Fruit fly (Drosophila melanogaster): ENCODE results near the gene Sry-beta.

The Sry-beta gene

DNA sequence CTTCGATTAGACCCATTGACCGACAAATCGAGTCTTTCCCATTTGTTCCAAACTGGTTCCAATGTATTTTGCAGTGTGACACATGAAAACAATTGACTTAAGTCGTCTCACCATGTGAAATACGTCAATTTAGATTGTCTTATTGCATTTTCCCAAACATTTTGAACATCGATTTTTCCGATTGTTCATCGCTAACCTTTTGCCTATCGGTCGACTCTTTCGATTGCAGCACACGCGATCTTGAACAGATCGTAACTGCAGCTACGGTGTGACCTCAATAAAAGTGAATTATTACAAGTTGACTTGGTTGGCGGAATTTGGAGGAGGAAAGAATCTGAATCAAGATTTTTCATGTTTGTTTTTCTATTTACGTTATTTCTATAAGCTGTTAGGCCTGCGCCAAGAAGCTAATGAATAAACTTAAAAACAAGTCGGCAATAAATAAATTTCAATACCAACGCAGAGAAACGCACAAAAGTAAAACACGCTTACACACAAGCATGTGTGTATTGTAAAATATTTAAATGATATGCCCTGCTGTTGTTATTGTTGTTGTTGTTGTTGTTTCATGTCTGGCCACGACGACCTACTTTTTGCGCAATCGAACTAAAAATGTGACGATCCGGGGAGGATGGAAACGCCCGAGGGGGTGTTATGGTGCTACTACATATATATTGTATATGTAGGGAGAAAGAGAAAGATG, 21.1 kb downstream of the Sry-beta start:
- TF ChIP-seq crol (GFP tag; IDR thresholded peaks at IDR 0.05) (peak; percentile 94), grau (tag; optimal IDR thresholded peaks at IDR 0.05) (peak; percentile 81), ind (GFP tag; optimal IDR thresholded peaks at IDR 0.05) (no peak), Ada2b (GFP tag; IDR thresholded peaks at IDR 0.05) (no peak), HLH4C (GFP tag; IDR thresholded peaks at IDR 0.05; ENCODE audit: partially characterized antibody) (peak; percentile 50; the same call in 2 of the 3 replicates), pb (GFP tag; optimal IDR thresholded peaks at IDR 0.05) (no peak), CG14860 (GFP tag; IDR thresholded peaks at IDR 0.05; ENCODE audit: partially characterized antibody) (peak; percentile 46; the same call in 2 of the 3 replicates), Mad (GFP tag; optimal IDR thresholded peaks at IDR 0.05) (no peak), abd-A (tag; optimal IDR thresholded peaks at IDR 0.05) (peak; percentile 90), CG30431 (GFP tag; optimal IDR thresholded peaks at IDR 0.05) (no peak), ken (GFP tag; IDR thresholded peaks at IDR 0.05) (0 out of 3 replicates have a peak, but pooled peaks have one; percentile 26), otp (GFP tag; IDR thresholded peaks at IDR 0.05) (0 out of 3 replicates have a peak, but pooled peaks have one; percentile 39), pan (optimal IDR thresholded peaks at IDR 0.05) (no peak), pan (GFP tag; optimal IDR thresholded peaks at IDR 0.05 in 1 of 2, IDR thresholded peaks at IDR 0.05 in 1 of 2) (peak in 1 of 2 experiments; percentile 30), CG2116 (GFP tag; optimal IDR thresholded peaks at IDR 0.05) (peak; percentile 19), kni (GFP tag; optimal IDR thresholded peaks at IDR 0.05) (peak; percentile 76), Dll (GFP tag; IDR thresholded peaks at IDR 0.05; ENCODE audit: partially characterized antibody) (0 out of 4 replicates have a peak, but pooled peaks have one; percentile 18), CG1603 (tag; optimal IDR thresholded peaks at IDR 0.05) (peak; percentile 4), Vsx1 (GFP tag; optimal IDR thresholded peaks at IDR 0.05) (peak; percentile 15), CG6791 (GFP tag; IDR thresholded peaks at IDR 0.05; ENCODE audit: partially characterized antibody) (peak; percentile 64; the same call in 1 of the 3 replicates), dimm (GFP tag; IDR thresholded peaks at IDR 0.05) (no peak), CG4360 (GFP tag; IDR thresholded peaks at IDR 0.05) (peak; percentile 86), sens (GFP tag) (peak; percentile 18), Scr (GFP tag; IDR thresholded peaks at IDR 0.05; ENCODE audit: partially characterized antibody) (0 out of 2 replicates have a peak, but pooled peaks have one; percentile 30), row (GFP tag; IDR thresholded peaks at IDR 0.05) (no peak; the same call in 1 of the 3 replicates), gcm2 (GFP tag; optimal IDR thresholded peaks at IDR 0.05) (no peak), bbx (GFP tag; IDR thresholded peaks at IDR 0.05; ENCODE audit: partially characterized antibody) (peak; percentile 47; the same call in 1 of the 2 replicates), CG2129 (GFP tag; IDR thresholded peaks at IDR 0.05; ENCODE audit: partially characterized antibody) (no peak), sd (tag; optimal IDR thresholded peaks at IDR 0.05) (peak; percentile 83), CG1024 (GFP tag; IDR thresholded peaks at IDR 0.05) (no peak), ci (GFP tag; IDR thresholded peaks at IDR 0.05) (peak; percentile 19; the same call in 1 of the 3 replicates), chinmo (GFP tag; IDR thresholded peaks at IDR 0.05; ENCODE audit: partially characterized antibody) (peak; percentile 96), CG11456 (GFP tag; IDR thresholded peaks at IDR 0.05) (no peak), Camta (GFP tag; optimal IDR thresholded peaks at IDR 0.05) (no peak), stc (GFP tag; IDR thresholded peaks at IDR 0.05) (no peak), CG12769 (tag; optimal IDR thresholded peaks at IDR 0.05) (peak; percentile 75), Ets65A (GFP tag) (peak; percentile 9), nerfin-2 (GFP tag; IDR thresholded peaks at IDR 0.05; ENCODE audit: partially characterized antibody) (peak; percentile 47; the same call in 1 of the 2 replicates), CG34376 (GFP tag; optimal IDR thresholded peaks at IDR 0.05) (peak; percentile 56), cg (GFP tag; optimal IDR thresholded peaks at IDR 0.05) (peak; percentile 77), Pdp1 (GFP tag; optimal IDR thresholded peaks at IDR 0.05) (peak in 1 of 2 experiments; percentile 88), ftz-f1 (GFP tag; optimal IDR thresholded peaks at IDR 0.05) (peak; percentile 52)

Measured in whole organism, embryonic.